Worm (Caenorhabditis elegans) whole organism, L1 larva: ENCODE data around the gene sre-21.

Source experiments
- alr-1 ChIP-seq: fragments of 200-800 bp; sonication (Bioruptor generic); optimal IDR thresholded peaks from 2 replicates; lab custom pipeline; 2018; ENCODE audit warnings: borderline replicate concordance, mild to moderate bottlenecking, missing genetic modification characterization, missing compliant biosample characterization
- ama-1 ChIP-seq: fragments of 150-350 bp; optimal IDR thresholded peaks from 2 replicates; lab custom pipeline; 2014
- elt-3 ChIP-seq, 6 experiments: fragments of 150-350 bp in 1 of 6; sonication (generic microtip); optimal IDR thresholded peaks; 2 replicates each; lab custom pipeline; 2017 to 2018; ENCODE audit warnings: missing biosample characterization in 6 of 6, missing genetic modification characterization in 6 of 6, inconsistent platforms in 1 of 6
- isw-1 ChIP-seq: fragments of 200-800 bp; sonication (Bioruptor generic); IDR thresholded peaks from 2 replicates; pipeline ENCODE4 v1.3.6; 2022; ENCODE audit warnings: missing genetic modification characterization, missing compliant biosample characterization
- lir-3 ChIP-seq: sonication (generic microtip); optimal IDR thresholded peaks from 2 replicates; lab custom pipeline; 2016; ENCODE audit warnings: mild to moderate bottlenecking, missing genetic modification characterization, moderate library complexity, missing compliant biosample characterization; ENCODE audit not compliant: poor library complexity
- nhr-12 ChIP-seq: sonication (generic microtip); optimal IDR thresholded peaks from 2 replicates; lab custom pipeline; 2017; ENCODE audit warnings: missing biosample characterization, missing genetic modification characterization
- nhr-237 ChIP-seq: fragments of 150-350 bp; optimal IDR thresholded peaks from 2 replicates; lab custom pipeline; 2014; ENCODE audit warnings: missing biosample characterization, missing genetic modification characterization
- nhr-76 ChIP-seq: sonication (generic microtip); optimal IDR thresholded peaks from 2 replicates; lab custom pipeline; 2017; ENCODE audit warnings: missing biosample characterization, missing genetic modification characterization
- nhr-77 ChIP-seq: fragments of 150-350 bp; optimal IDR thresholded peaks from 2 replicates; lab custom pipeline; 2014; ENCODE audit warnings: missing biosample characterization, missing genetic modification characterization
- pax-3 ChIP-seq: fragments of 200-800 bp; sonication (Bioruptor generic); optimal IDR thresholded peaks from 2 replicates; lab custom pipeline; 2018; ENCODE audit warnings: mild to moderate bottlenecking, missing genetic modification characterization, moderate library complexity, missing compliant biosample characterization
- snu-23 ChIP-seq: sonication (generic microtip); optimal IDR thresholded peaks from 2 replicates; lab custom pipeline; 2016; ENCODE audit warnings: missing genetic modification characterization, missing compliant biosample characterization
- unc-130 ChIP-seq: fragments of 150-350 bp; optimal IDR thresholded peaks from 2 replicates; lab custom pipeline; 2017; ENCODE audit warnings: missing biosample characterization, missing genetic modification characterization, inconsistent platforms
- unc-62 ChIP-seq: fragments of 150-350 bp; optimal IDR thresholded peaks from 2 replicates; lab custom pipeline; 2014; ENCODE audit warnings: missing biosample characterization, missing genetic modification reagents, missing genetic modification characterization
- zag-1 ChIP-seq: fragments of 150-350 bp; optimal IDR thresholded peaks from 2 replicates; lab custom pipeline; 2014; ENCODE audit warnings: missing biosample characterization, missing genetic modification characterization

- TF ChIP-seq nhr-77 (tag; lab: Kevin White, UChicago) (no peak), snu-23 (GFP tag; lab: Kevin White, UChicago) (no peak), alr-1 (tag; lab: Kevin White, UChicago) (no peak), unc-62 (GFP tag; lab: Kevin White, UChicago) (no peak), lir-3 (tag; lab: Kevin White, UChicago) (no peak), pax-3 (no peak), zag-1 (tag; lab: Kevin White, UChicago) (no peak), unc-130 (tag; lab: Kevin White, UChicago) (no peak), nhr-76 (tag; lab: Kevin White, UChicago) (no peak), nhr-237 (tag; lab: Kevin White, UChicago) (no peak), elt-3 (tag; optimal IDR thresholded peaks at IDR 0.05; lab: Kevin White, UChicago) (no peak), ama-1 (lab: Kevin White, UChicago) (no peak), isw-1 (GFP tag; lab: Robert Waterston, UW) (no peak), nhr-12 (tag; lab: Kevin White, UChicago) (no peak)
These were observed 26.0 kb downstream of the sre-21 start, which contains the start of gene twk-36 for ce11 chrV:17746959-17747358.
